Worm (Caenorhabditis elegans) whole organism, young adult: ENCODE measurements around the gene T08D2.5.
A peak's percentile ranks its signal among the peaks of the same experiment; 100 is the strongest.

Experiments
- B0336.3 ChIP-seq: fragments of 200-800 bp; sonication (Bioruptor generic); IDR thresholded peaks from 2 replicates; pipeline ENCODE4 v1.3.6; 2022; ENCODE audit warnings: missing genetic modification characterization, missing compliant biosample characterization
- D2030.7 ChIP-seq: fragments of 200-800 bp; sonication (Bioruptor generic); IDR thresholded peaks from 2 replicates; pipeline ENCODE4 v1.3.6; 2022; ENCODE audit warnings: missing genetic modification reagents, missing genetic modification characterization, missing compliant biosample characterization
- F10E7.11 ChIP-seq: sonication (generic microtip); optimal IDR thresholded peaks from 2 replicates; lab custom pipeline; 2017; ENCODE audit warnings: mild to moderate bottlenecking, missing genetic modification characterization, moderate library complexity, missing compliant biosample characterization
- F33H1.4 ChIP-seq: fragments of 200-800 bp; sonication (Bioruptor generic); IDR thresholded peaks from 2 replicates; pipeline ENCODE4 v1.3.6; 2022; ENCODE audit warnings: missing genetic modification reagents, missing genetic modification characterization, missing compliant biosample characterization
- F37B4.10 ChIP-seq: fragments of 200-800 bp; sonication (Bioruptor generic); IDR thresholded peaks from 2 replicates; pipeline ENCODE4 v1.3.6; 2022; ENCODE audit warnings: missing genetic modification characterization, missing compliant biosample characterization
- T26A5.8 ChIP-seq: sonication (generic microtip); optimal IDR thresholded peaks from 2 replicates; lab custom pipeline; 2016; ENCODE audit warnings: missing genetic modification characterization, missing compliant biosample characterization
- Y67H2A.10 ChIP-seq: fragments of 200-800 bp; sonication (Bioruptor generic); conservative IDR thresholded peaks from 2 replicates; pipeline ENCODE4 v1.3.6; 2022; ENCODE audit warnings: missing genetic modification reagents, missing genetic modification characterization, missing compliant biosample characterization
- Y95B8A.8 ChIP-seq: fragments of 200-800 bp; sonication (Bioruptor generic); IDR thresholded peaks from 2 replicates; pipeline ENCODE4 v1.3.6; 2022; ENCODE audit warnings: missing genetic modification reagents, missing genetic modification characterization, missing compliant biosample characterization
- attf-3 ChIP-seq: fragments of 200-800 bp; sonication (Bioruptor generic); conservative IDR thresholded peaks from 2 replicates; pipeline ENCODE4 v1.3.6; 2022; ENCODE audit warnings: missing genetic modification reagents, missing genetic modification characterization, missing compliant biosample characterization
- attf-6 ChIP-seq: fragments of 200-800 bp; sonication (Bioruptor generic); IDR thresholded peaks from 2 replicates; pipeline ENCODE4 v1.3.6; 2022; ENCODE audit warnings: missing genetic modification reagents, missing genetic modification characterization, missing compliant biosample characterization
- bed-1 ChIP-seq: fragments of 200-800 bp; sonication (Bioruptor generic); IDR thresholded peaks from 2 replicates; pipeline ENCODE4 v1.3.6; 2022; ENCODE audit warnings: missing genetic modification reagents, missing genetic modification characterization, missing compliant biosample characterization
- bed-2 ChIP-seq: fragments of 200-800 bp; sonication (Bioruptor generic); IDR thresholded peaks from 2 replicates; pipeline ENCODE4 v1.3.6; 2022; ENCODE audit warnings: missing genetic modification reagents, missing genetic modification characterization, missing compliant biosample characterization
- cebp-2 ChIP-seq: fragments of 200-800 bp; sonication (Bioruptor generic); IDR thresholded peaks from 2 replicates; pipeline ENCODE4 v1.3.6; 2022; ENCODE audit warnings: missing genetic modification characterization, missing compliant biosample characterization
- ceh-27 ChIP-seq: fragments of 200-800 bp; sonication (Bioruptor generic); optimal IDR thresholded peaks from 2 replicates; lab custom pipeline; 2018; ENCODE audit warnings: mild to moderate bottlenecking, missing genetic modification characterization, moderate library complexity, missing compliant biosample characterization
- ceh-79 ChIP-seq: sonication (generic microtip); optimal IDR thresholded peaks from 2 replicates; lab custom pipeline; 2017; ENCODE audit warnings: mild to moderate bottlenecking, missing genetic modification characterization, missing compliant biosample characterization
- ceh-91 ChIP-seq: fragments of 200-800 bp; sonication (Bioruptor generic); IDR thresholded peaks from 2 replicates; pipeline ENCODE4 v1.3.6; 2022; ENCODE audit warnings: missing genetic modification reagents, missing genetic modification characterization, missing compliant biosample characterization
- die-1 ChIP-seq: sonication (generic microtip); optimal IDR thresholded peaks from 2 replicates; lab custom pipeline; 2016; ENCODE audit warnings: missing genotype, mild to moderate bottlenecking, missing genetic modification characterization, missing compliant biosample characterization
- dox-1 ChIP-seq: fragments of 200-800 bp; sonication (Bioruptor generic); IDR thresholded peaks from 2 replicates; pipeline ENCODE4 v1.3.6; 2022; ENCODE audit warnings: missing genetic modification reagents, missing genetic modification characterization, missing compliant biosample characterization
- egrh-3 ChIP-seq: fragments of 200-800 bp; sonication (Bioruptor generic); IDR thresholded peaks from 2 replicates; pipeline ENCODE4 v1.3.6; 2022; ENCODE audit warnings: missing genetic modification reagents, missing genetic modification characterization, missing compliant biosample characterization
- ets-4 ChIP-seq: fragments of 200-800 bp; sonication (Bioruptor generic); optimal IDR thresholded peaks from 2 replicates; lab custom pipeline; 2018; ENCODE audit warnings: mild to moderate bottlenecking, missing genetic modification characterization, missing compliant biosample characterization
- fkh-3 ChIP-seq: sonication (generic microtip); optimal IDR thresholded peaks from 2 replicates; lab custom pipeline; 2016; ENCODE audit warnings: mild to moderate bottlenecking, missing genetic modification characterization, missing compliant biosample characterization
- gei-17 ChIP-seq: fragments of 200-800 bp; sonication (Bioruptor generic); optimal IDR thresholded peaks from 2 replicates; lab custom pipeline; 2018; ENCODE audit warnings: mild to moderate bottlenecking, missing genetic modification characterization, missing compliant biosample characterization
- hlh-12 ChIP-seq: sonication (generic microtip); optimal IDR thresholded peaks from 2 replicates; lab custom pipeline; 2016; ENCODE audit warnings: missing genetic modification characterization, missing compliant biosample characterization
- hlh-26 ChIP-seq: fragments of 200-800 bp; sonication (Bioruptor generic); conservative IDR thresholded peaks from 2 replicates; pipeline ENCODE4 v1.3.6; 2022; ENCODE audit warnings: missing genetic modification reagents, missing genetic modification characterization, missing compliant biosample characterization
- hmg-1.2 ChIP-seq: fragments of 200-800 bp; sonication (Bioruptor generic); IDR thresholded peaks from 2 replicates; pipeline ENCODE4 v1.3.6; 2022; ENCODE audit warnings: missing genetic modification reagents, missing genetic modification characterization, missing compliant biosample characterization
- lag-1 ChIP-seq: fragments of 200-800 bp; sonication (Bioruptor generic); IDR thresholded peaks from 2 replicates; pipeline ENCODE4 v1.3.6; 2022; ENCODE audit warnings: missing genetic modification reagents, missing genetic modification characterization, missing compliant biosample characterization
- let-607 ChIP-seq, 2 experiments: fragments of 200-800 bp in 1 of 2; sonication (Bioruptor generic) in 1 of 2; sonication (generic microtip) in 1 of 2; optimal IDR thresholded peaks; 2 replicates each; lab custom pipeline; 2016 to 2018; ENCODE audit warnings: mild to moderate bottlenecking in 2 of 2, missing compliant biosample characterization in 2 of 2, missing genetic modification characterization in 2 of 2, moderate library complexity in 2 of 2, missing genotype in 1 of 2
- lsl-1 ChIP-seq: fragments of 200-800 bp; sonication (Bioruptor generic); optimal IDR thresholded peaks from 2 replicates; lab custom pipeline; 2018; ENCODE audit warnings: mild to moderate bottlenecking, missing genetic modification characterization, moderate library complexity, missing compliant biosample characterization
- madf-10 ChIP-seq: sonication (generic microtip); optimal IDR thresholded peaks from 2 replicates; lab custom pipeline; 2016; ENCODE audit warnings: mild to moderate bottlenecking, missing genetic modification characterization, missing compliant biosample characterization
- madf-6 ChIP-seq: fragments of 200-800 bp; sonication (Bioruptor generic); IDR thresholded peaks from 2 replicates; pipeline ENCODE4 v1.3.6; 2022; ENCODE audit warnings: missing genetic modification reagents, missing genetic modification characterization, missing compliant biosample characterization
- madf-8 ChIP-seq: fragments of 200-800 bp; sonication (Bioruptor generic); conservative IDR thresholded peaks from 2 replicates; pipeline ENCODE4 v1.3.6; 2022; ENCODE audit warnings: missing genetic modification reagents, missing genetic modification characterization, missing compliant biosample characterization
- mes-4 ChIP-seq: sonication (generic microtip); optimal IDR thresholded peaks from 2 replicates; lab custom pipeline; 2016; ENCODE audit warnings: missing genotype, missing genetic modification characterization, missing compliant biosample characterization
- nfyb-1 ChIP-seq: fragments of 200-800 bp; sonication (Bioruptor generic); IDR thresholded peaks from 2 replicates; pipeline ENCODE4 v1.3.6; 2022; ENCODE audit warnings: missing genetic modification reagents, missing genetic modification characterization, missing compliant biosample characterization
- pha-4 ChIP-seq: fragments of 150-350 bp; sonication (generic microtip); optimal IDR thresholded peaks from 2 replicates; lab custom pipeline; 2014; ENCODE audit warnings: missing biosample characterization, missing genetic modification reagents, missing genetic modification characterization
- rcor-1 ChIP-seq: fragments of 200-800 bp; sonication (Bioruptor generic); IDR thresholded peaks from 2 replicates; pipeline ENCODE4 v1.3.6; 2022; ENCODE audit warnings: missing genetic modification reagents, missing genetic modification characterization, missing compliant biosample characterization
- snpc-1.1 ChIP-seq: sonication (generic microtip); optimal IDR thresholded peaks from 2 replicates; lab custom pipeline; 2017; ENCODE audit warnings: missing genetic modification characterization, mild to moderate bottlenecking, missing compliant biosample characterization, antibody characterized with exemption, moderate library complexity, missing genotype, missing genetic modification reagents; ENCODE audit not compliant: insufficient read depth
- snpc-3.4 ChIP-seq: sonication (generic microtip); optimal IDR thresholded peaks from 2 replicates; lab custom pipeline; 2017; ENCODE audit warnings: missing genetic modification characterization, mild to moderate bottlenecking, missing compliant biosample characterization, antibody characterized with exemption, moderate library complexity, missing genotype, missing genetic modification reagents
- tbp1 ChIP-seq: fragments of 200-800 bp; sonication (Bioruptor generic); optimal IDR thresholded peaks from 2 replicates; lab custom pipeline; 2018; ENCODE audit warnings: mild to moderate bottlenecking, missing genetic modification characterization, missing compliant biosample characterization
- tbx-9 ChIP-seq: sonication (generic microtip); optimal IDR thresholded peaks from 2 replicates; lab custom pipeline; 2016; ENCODE audit warnings: borderline replicate concordance, missing genetic modification characterization, inconsistent platforms, missing compliant biosample characterization
- tlf-1 ChIP-seq: fragments of 200-800 bp; sonication (Bioruptor generic); optimal IDR thresholded peaks from 2 replicates; lab custom pipeline; 2018; ENCODE audit warnings: mild to moderate bottlenecking, missing genetic modification characterization, missing compliant biosample characterization
- unc-62 ChIP-seq: fragments of 150-350 bp; optimal IDR thresholded peaks from 2 replicates; lab custom pipeline; 2014; ENCODE audit warnings: missing biosample characterization, missing genetic modification reagents, missing genetic modification characterization
- xnd-1 ChIP-seq: sonication (generic microtip); optimal IDR thresholded peaks from 2 replicates; lab custom pipeline; 2016; ENCODE audit warnings: missing genotype, missing genetic modification reagents, missing genetic modification characterization, missing compliant biosample characterization
- zfh-2 ChIP-seq: fragments of 200-800 bp; sonication (Bioruptor generic); conservative IDR thresholded peaks from 2 replicates; pipeline ENCODE4 v1.3.6; 2022; ENCODE audit warnings: missing genetic modification reagents, missing genetic modification characterization, missing compliant biosample characterization
- zim-3 ChIP-seq: sonication (generic microtip); optimal IDR thresholded peaks from 2 replicates; lab custom pipeline; 2017; ENCODE audit warnings: mild to moderate bottlenecking, missing genetic modification characterization, moderate library complexity, missing compliant biosample characterization

Gene T08D2.5

DNA sequence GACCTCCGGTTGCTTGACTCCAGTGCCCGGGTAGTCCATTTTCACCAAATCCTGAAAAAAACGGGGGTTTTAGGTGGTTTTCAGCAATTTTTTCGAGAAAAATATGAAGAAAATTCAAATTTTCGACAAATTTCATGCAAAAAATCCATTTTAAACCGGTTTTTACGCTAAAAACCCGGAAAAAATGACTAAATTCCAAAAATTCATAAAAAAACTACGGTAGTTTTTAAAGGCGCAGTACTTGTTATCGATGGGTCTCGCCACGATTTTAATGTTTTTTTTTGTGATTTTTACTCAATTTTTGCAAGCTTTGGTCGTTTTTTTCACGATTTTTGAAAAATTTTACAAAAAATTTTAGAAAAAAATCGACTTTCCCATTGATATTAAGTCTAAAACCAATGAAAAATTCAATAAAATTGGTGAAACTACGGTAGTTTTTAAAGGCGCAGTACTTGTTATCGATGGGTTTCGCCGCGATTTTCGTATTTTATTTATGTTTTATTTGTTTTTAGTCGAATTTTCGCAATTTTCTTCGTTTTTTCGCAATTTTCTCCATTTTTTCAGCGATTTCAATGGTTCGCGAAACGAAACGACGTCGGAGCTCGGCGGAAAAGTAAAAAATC is 5.1 kb downstream of the T08D2.5 start, which contains the start of the genes T08D2.6 and chkr-1:
TSS of gene T08D2.6 (minus strand) at position 51 of the 623 bp plus-strand sequence.
TSS of gene chkr-1 (plus strand) at position 573 of the 623 bp plus-strand sequence.
- peak; percentile 47 for TF ChIP-seq madf-8 (GFP tag; lab: Robert Waterston, UW)
- peak; percentile 93 for TF ChIP-seq F33H1.4
- TF ChIP-seq hmg-1.2 (GFP tag; lab: Robert Waterston, UW): 0 out of 2 replicates have a peak, but pooled peaks have one; percentile 12
- peak; percentile 82 for TF ChIP-seq madf-6
- TF ChIP-seq D2030.7 (GFP tag; lab: Robert Waterston, UW): peak; percentile 80
- TF ChIP-seq xnd-1 (tag; lab: Kevin White, UChicago): peak; percentile 79
- peak; percentile 66 for TF ChIP-seq lsl-1 (GFP tag; lab: Kevin White, UChicago)
- TF ChIP-seq ceh-91 (GFP tag; lab: Robert Waterston, UW): peak; percentile 58; the same call in 1 of the 2 replicates

DNA sequence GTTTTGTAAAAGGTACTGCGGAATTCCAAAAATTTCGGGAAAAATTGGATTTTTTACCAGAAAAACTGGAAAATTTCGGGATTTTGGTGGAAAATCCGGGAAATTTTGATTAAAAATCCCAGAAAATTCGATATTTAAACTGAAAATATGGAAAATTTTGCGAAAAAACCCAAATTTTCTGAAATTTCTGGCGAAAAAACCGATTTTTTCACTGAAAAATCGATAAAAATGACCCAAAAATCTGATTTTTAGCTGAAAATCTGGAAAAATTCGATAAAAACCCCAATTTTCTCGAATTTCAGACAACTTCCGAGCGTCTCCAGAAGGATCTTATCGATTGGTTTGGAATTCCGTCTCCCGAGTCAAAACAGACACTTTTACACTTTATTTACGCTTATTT is 15.4 kb downstream of the T08D2.5 start, which contains the start of gene T08D2.8:
TSS of gene T08D2.8 (plus strand) at position 301 of the 400 bp plus-strand sequence.
- no peak for TF ChIP-seq unc-62 (GFP tag; lab: Kevin White, UChicago)
- TF ChIP-seq attf-3 (GFP tag; lab: Robert Waterston, UW): no peak
- no peak for TF ChIP-seq tbp1 (GFP tag; lab: Kevin White, UChicago)
- TF ChIP-seq B0336.3 (GFP tag; lab: Robert Waterston, UW): no peak
- no peak for TF ChIP-seq snpc-3.4 (tag; lab: Kevin White, UChicago)
- no peak for TF ChIP-seq tlf-1 (GFP tag; lab: Kevin White, UChicago)
- no peak for TF ChIP-seq fkh-3 (tag; lab: Kevin White, UChicago)
- TF ChIP-seq ets-4 (GFP tag; lab: Kevin White, UChicago): no peak
- TF ChIP-seq ceh-79 (tag; lab: Kevin White, UChicago): no peak
- TF ChIP-seq hlh-12 (tag; lab: Kevin White, UChicago): no peak
- TF ChIP-seq cebp-2 (GFP tag; lab: Robert Waterston, UW): no peak
- no peak for TF ChIP-seq gei-17 (GFP tag; lab: Kevin White, UChicago)

DNA sequence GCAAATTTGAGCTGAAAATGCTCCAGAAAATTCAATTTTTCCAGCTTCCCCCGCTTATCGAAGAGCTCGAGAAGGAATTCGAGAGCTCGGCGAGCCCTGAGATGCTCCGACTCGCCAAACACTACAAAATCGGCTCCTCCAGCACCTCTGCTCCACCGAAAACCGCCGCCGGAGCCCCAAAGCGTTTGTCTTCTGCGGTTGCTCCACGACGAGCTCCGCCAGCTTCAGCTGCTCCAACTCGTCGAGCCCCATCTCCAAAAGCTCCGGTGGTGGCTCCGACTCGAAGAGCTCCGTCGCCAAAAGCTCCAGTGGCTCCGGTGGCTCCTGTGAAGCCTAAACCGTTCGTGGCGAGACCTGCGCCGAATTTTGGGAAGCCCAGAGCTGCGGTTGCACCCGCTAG is 19.2 kb downstream of the T08D2.5 start:
- TF ChIP-seq T26A5.8 (no peak), let-607 (tag; optimal IDR thresholded peaks at IDR 0.05; lab: Kevin White, UChicago) (no peak), lag-1 (no peak), zim-3 (tag; lab: Kevin White, UChicago) (no peak), Y67H2A.10 (no peak), attf-6 (no peak), B0336.3 (GFP tag; lab: Robert Waterston, UW) (no peak), nfyb-1 (GFP tag; lab: Robert Waterston, UW) (0 out of 2 replicates have a peak, but pooled peaks have one; percentile 22), F10E7.11 (no peak), F37B4.10 (GFP tag; lab: Robert Waterston, UW) (no peak), Y95B8A.8 (GFP tag; lab: Robert Waterston, UW) (no peak), rcor-1 (no peak), hlh-26 (GFP tag; lab: Robert Waterston, UW) (no peak), madf-10 (no peak), ceh-27 (GFP tag; lab: Kevin White, UChicago) (no peak), bed-2 (GFP tag; lab: Robert Waterston, UW) (no peak), egrh-3 (GFP tag; lab: Robert Waterston, UW) (peak; percentile 90), snpc-1.1 (tag; lab: Kevin White, UChicago) (no peak), zfh-2 (GFP tag; lab: Robert Waterston, UW) (peak; percentile 76), die-1 (tag; lab: Kevin White, UChicago) (no peak), bed-1 (GFP tag; lab: Robert Waterston, UW) (0 out of 2 replicates have a peak, but pooled peaks have one; percentile 64), tbx-9 (tag; lab: Kevin White, UChicago) (no peak), madf-6 (no peak), hlh-12 (tag; lab: Kevin White, UChicago) (no peak), mes-4 (tag; lab: Kevin White, UChicago) (no peak), pha-4 (tag; lab: Kevin White, UChicago) (no peak), dox-1 (GFP tag; lab: Robert Waterston, UW) (no peak)
